Fruit fly (Drosophila melanogaster) whole organism, embryonic: ENCODE results near the gene dor.

Experiments
- Blimp-1 ChIP-seq: fragments of 200-800 bp; sonication (Bioruptor generic); optimal IDR thresholded peaks from 3 replicates; lab custom pipeline; 2018; ENCODE audit warnings: missing biosample characterization, missing genetic modification characterization, mild to moderate bottlenecking, moderate library complexity, missing genetic modification reagents
- BtbVII ChIP-seq: fragments of 200-800 bp; sonication (Bioruptor generic); optimal IDR thresholded peaks from 3 replicates; lab custom pipeline; 2017; ENCODE audit warnings: missing biosample characterization, mild to moderate bottlenecking, missing genetic modification characterization
- CG10959 ChIP-seq: fragments of 200-800 bp; sonication (Bioruptor generic); IDR thresholded peaks from 2 replicates; pipeline ENCODE4 v1.3.6; 2022; ENCODE audit warnings: missing biosample characterization, missing genetic modification characterization
- CG1603 ChIP-seq: fragments of 200-800 bp; sonication (Bioruptor generic); optimal IDR thresholded peaks from 2 replicates; lab custom pipeline; 2019; ENCODE audit warnings: missing biosample characterization, mild to moderate bottlenecking, missing genetic modification characterization, moderate library complexity
- CG17829 ChIP-seq: fragments of 200-800 bp; optimal IDR thresholded peaks from 2 replicates; lab custom pipeline; 2019; ENCODE audit warnings: missing biosample characterization, mild to moderate bottlenecking, missing genetic modification characterization, moderate library complexity
- CG31441 ChIP-seq: fragments of 200-800 bp; sonication (Bioruptor generic); IDR thresholded peaks from 2 replicates; pipeline ENCODE4 v1.3.6; 2022; ENCODE audit warnings: missing biosample characterization, missing genetic modification characterization
- CG34224 ChIP-seq: fragments of 200-800 bp; sonication (Bioruptor generic); IDR thresholded peaks from 3 replicates; pipeline ENCODE4 v1.3.6; 2022; ENCODE audit warnings: missing biosample characterization, missing genetic modification characterization; ENCODE audit not compliant: partially characterized antibody
- CG42726 ChIP-seq: fragments of 200-800 bp; sonication (Bioruptor generic); IDR thresholded peaks from 2 replicates; pipeline ENCODE4 v1.3.6; 2022; ENCODE audit warnings: missing biosample characterization, missing genetic modification characterization; ENCODE audit not compliant: partially characterized antibody
- CG4282 ChIP-seq: fragments of 200-800 bp; sonication (Bioruptor generic); optimal IDR thresholded peaks from 2 replicates; lab custom pipeline; 2016; ENCODE audit warnings: missing biosample characterization, missing genetic modification characterization
- CG6765 ChIP-seq: fragments of 200-800 bp; sonication (Bioruptor generic); optimal IDR thresholded peaks from 3 replicates; lab custom pipeline; 2017; ENCODE audit warnings: missing biosample characterization, mild to moderate bottlenecking, missing genetic modification characterization
- CG7786 ChIP-seq: fragments of 200-800 bp; sonication (Bioruptor generic); optimal IDR thresholded peaks from 2 replicates; lab custom pipeline; 2016; ENCODE audit warnings: missing biosample characterization, missing genetic modification characterization
- CG7928 ChIP-seq: fragments of 200-800 bp; sonication (Bioruptor generic); optimal IDR thresholded peaks from 2 replicates; lab custom pipeline; 2017; ENCODE audit warnings: missing biosample characterization, mild to moderate bottlenecking, missing genetic modification characterization
- CG8290 ChIP-seq, 3 experiments: fragments of 200-800 bp; sonication (Bioruptor generic); optimal IDR thresholded peaks; 2 replicates each; lab custom pipeline; 2016 to 2019; ENCODE audit warnings: missing biosample characterization in 3 of 3, missing genetic modification characterization in 3 of 3, mild to moderate bottlenecking in 2 of 3, moderate library complexity in 1 of 3
- CG8359 ChIP-seq: fragments of 200-800 bp; sonication (Bioruptor generic); optimal IDR thresholded peaks from 2 replicates; lab custom pipeline; 2017; ENCODE audit warnings: missing biosample characterization, mild to moderate bottlenecking, missing genetic modification characterization, borderline replicate concordance
- CG8388 ChIP-seq: fragments of 200-800 bp; sonication (Bioruptor generic); optimal IDR thresholded peaks from 2 replicates; lab custom pipeline; 2019; ENCODE audit warnings: missing biosample characterization, mild to moderate bottlenecking, missing genetic modification characterization, moderate library complexity
- CG8924 ChIP-seq: fragments of 200-800 bp; optimal IDR thresholded peaks from 3 replicates; lab custom pipeline; 2019; ENCODE audit warnings: missing biosample characterization, mild to moderate bottlenecking, missing genetic modification characterization, moderate library complexity
- CG9797 ChIP-seq: fragments of 200-800 bp; sonication (Bioruptor generic); optimal IDR thresholded peaks from 3 replicates; lab custom pipeline; 2018; ENCODE audit warnings: missing biosample characterization, mild to moderate bottlenecking, missing genetic modification characterization
- Dip3 ChIP-seq: fragments of 200-800 bp; sonication (Bioruptor generic); optimal IDR thresholded peaks from 3 replicates; lab custom pipeline; 2016; ENCODE audit warnings: missing biosample characterization, missing genetic modification characterization
- Ets97D ChIP-seq: fragments of 200-800 bp; sonication (Bioruptor generic); optimal IDR thresholded peaks from 3 replicates; lab custom pipeline; 2016; ENCODE audit warnings: missing biosample characterization, missing genetic modification characterization
- HHEX ChIP-seq: fragments of 200-800 bp; sonication (Bioruptor generic); optimal IDR thresholded peaks from 3 replicates; lab custom pipeline; 2017; ENCODE audit warnings: missing biosample characterization, mild to moderate bottlenecking, missing genetic modification characterization, missing genetic modification reagents
- HLH3B ChIP-seq: fragments of 200-800 bp; sonication (Bioruptor generic); IDR thresholded peaks from 2 replicates; pipeline ENCODE4 v1.3.6; 2022; ENCODE audit warnings: missing biosample characterization, missing genetic modification characterization
- Hand ChIP-seq: fragments of 200-800 bp; sonication (Bioruptor generic); optimal IDR thresholded peaks from 2 replicates; lab custom pipeline; 2017; ENCODE audit warnings: mild to moderate bottlenecking, missing biosample characterization, missing genetic modification reagents, missing genetic modification characterization
- Hmx ChIP-seq: fragments of 200-800 bp; sonication (Bioruptor generic); optimal IDR thresholded peaks from 2 replicates; lab custom pipeline; 2016; ENCODE audit warnings: missing biosample characterization, missing genetic modification characterization
- Jarid2 ChIP-seq: fragments of 200-800 bp; sonication (Bioruptor generic); optimal IDR thresholded peaks from 3 replicates; lab custom pipeline; 2017; ENCODE audit warnings: mild to moderate bottlenecking, missing biosample characterization, missing genetic modification reagents, missing genetic modification characterization
- Mrtf ChIP-seq: fragments of 200-800 bp; sonication (Bioruptor generic); IDR thresholded peaks from 3 replicates; pipeline ENCODE4 v1.3.6; 2022; ENCODE audit warnings: missing biosample characterization, missing genetic modification characterization
- NFAT ChIP-seq: fragments of 200-800 bp; sonication (Bioruptor generic); IDR thresholded peaks from 2 replicates; pipeline ENCODE4 v1.3.6; 2022; ENCODE audit warnings: missing biosample characterization, missing genetic modification characterization
- Six4 ChIP-seq: fragments of 200-800 bp; sonication (Bioruptor generic); optimal IDR thresholded peaks from 2 replicates; lab custom pipeline; 2016; ENCODE audit warnings: missing biosample characterization, missing genetic modification characterization
- bbx ChIP-seq: fragments of 200-800 bp; sonication (Bioruptor generic); IDR thresholded peaks from 2 replicates; pipeline ENCODE4 v1.3.6; 2022; ENCODE audit warnings: missing biosample characterization, missing genetic modification characterization; ENCODE audit not compliant: partially characterized antibody
- cad ChIP-seq: fragments of >200 bp; optimal IDR thresholded peaks from 2 replicates; lab custom pipeline; 2017; ENCODE audit warnings: missing biosample characterization, missing genetic modification characterization
- caup ChIP-seq: fragments of 200-800 bp; sonication (Bioruptor generic); optimal IDR thresholded peaks from 3 replicates; lab custom pipeline; 2017; ENCODE audit warnings: missing biosample characterization, mild to moderate bottlenecking, missing genetic modification characterization, moderate library complexity; ENCODE audit not compliant: severe bottlenecking
- da ChIP-seq: fragments of 200-800 bp; sonication (Bioruptor generic); optimal IDR thresholded peaks from 2 replicates; lab custom pipeline; 2016; ENCODE audit warnings: missing biosample characterization, missing genetic modification characterization
- exex ChIP-seq: fragments of 200-800 bp; sonication (Bioruptor generic); optimal IDR thresholded peaks from 4 replicates; lab custom pipeline; 2018; ENCODE audit warnings: missing biosample characterization, mild to moderate bottlenecking, missing genetic modification characterization, moderate library complexity
- gcm ChIP-seq: fragments of 200-800 bp; sonication (Bioruptor generic); optimal IDR thresholded peaks from 2 replicates; lab custom pipeline; 2019; ENCODE audit warnings: missing biosample characterization, mild to moderate bottlenecking, missing genetic modification characterization, moderate library complexity
- gem ChIP-seq: fragments of 200-800 bp; sonication (Bioruptor generic); optimal IDR thresholded peaks from 2 replicates; lab custom pipeline; 2019; ENCODE audit warnings: missing biosample characterization, mild to moderate bottlenecking, missing genetic modification characterization, moderate library complexity
- gt ChIP-seq: fragments of 200-800 bp; sonication (Bioruptor generic); IDR thresholded peaks from 2 replicates; pipeline ENCODE4 v1.3.6; 2022; ENCODE audit warnings: missing biosample characterization, missing genetic modification characterization
- inv ChIP-seq: fragments of 200-800 bp; sonication (Bioruptor generic); IDR thresholded peaks from 2 replicates; pipeline ENCODE4 v1.3.6; 2022; ENCODE audit warnings: missing biosample characterization, missing genetic modification characterization; ENCODE audit not compliant: partially characterized antibody
- lola ChIP-seq, 3 experiments: fragments of >200 bp in 2 of 3; fragments of 200-800 bp in 1 of 3; sonication (Bioruptor generic) in 1 of 3; optimal IDR thresholded peaks; 2 replicates each; lab custom pipeline; 2017 to 2019; ENCODE audit warnings: missing biosample characterization in 3 of 3, missing genetic modification characterization in 3 of 3, mild to moderate bottlenecking in 1 of 3, moderate library complexity in 1 of 3
- otp ChIP-seq: fragments of 200-800 bp; sonication (Bioruptor generic); IDR thresholded peaks from 3 replicates; pipeline ENCODE4, ENCODE4 v1.3.6; 2022; ENCODE audit warnings: missing biosample characterization, missing genetic modification characterization
- peb ChIP-seq: fragments of 200-800 bp; sonication (Bioruptor generic); IDR thresholded peaks from 2 replicates; pipeline ENCODE4 v1.3.6; 2022; ENCODE audit warnings: missing biosample characterization, missing genetic modification characterization
- pita ChIP-seq: fragments of 200-800 bp; sonication (Bioruptor generic); optimal IDR thresholded peaks from 2 replicates; lab custom pipeline; 2017; ENCODE audit warnings: missing biosample characterization, mild to moderate bottlenecking, missing genetic modification characterization
- run ChIP-seq: fragments of 200-800 bp; sonication (Bioruptor generic); optimal IDR thresholded peaks from 3 replicates; lab custom pipeline; 2018; ENCODE audit warnings: missing biosample characterization, mild to moderate bottlenecking, missing genetic modification characterization
- sc ChIP-seq, 3 experiments: fragments of >200 bp in 2 of 3; fragments of 200-800 bp in 1 of 3; sonication (Bioruptor generic) in 1 of 3; optimal IDR thresholded peaks; 2 replicates in 2 of 3; 3 replicates in 1 of 3; lab custom pipeline; 2017; ENCODE audit warnings: mild to moderate bottlenecking in 1 of 3, missing biosample characterization in 1 of 3, missing genetic modification characterization in 1 of 3, missing genetic modification reagents in 1 of 3
- sisA ChIP-seq: fragments of 200-800 bp; sonication (Bioruptor generic); IDR thresholded peaks from 2 replicates; pipeline ENCODE4 v1.3.6; 2022; ENCODE audit warnings: missing biosample characterization, missing genetic modification characterization
- stwl ChIP-seq: fragments of 200-800 bp; sonication (Bioruptor generic); optimal IDR thresholded peaks from 3 replicates; lab custom pipeline; 2018; ENCODE audit warnings: missing biosample characterization, mild to moderate bottlenecking, missing genetic modification characterization, moderate library complexity
- unc-4 ChIP-seq: fragments of 200-800 bp; sonication (Bioruptor generic); IDR thresholded peaks from 2 replicates; pipeline ENCODE4 v1.3.6; 2022; ENCODE audit warnings: missing biosample characterization, missing genetic modification characterization; ENCODE audit not compliant: partially characterized antibody
- zf30C ChIP-seq: fragments of 200-800 bp; sonication (Bioruptor generic); optimal IDR thresholded peaks from 3 replicates; lab custom pipeline; 2018; ENCODE audit warnings: missing biosample characterization, mild to moderate bottlenecking, missing genetic modification characterization

The dor gene

dm6 chrX:1618727-1619581 is 45.9 kb upstream of the dor start (continued):
- peak; percentile 41; the same call in 1 of the 3 replicates for TF ChIP-seq otp (GFP tag; lab: Robert Waterston, UW)
- no peak for TF ChIP-seq sc (optimal IDR thresholded peaks at IDR 0.05; lab: Kevin White, UChicago)
- peak; percentile 36 for TF ChIP-seq sc (GFP tag; optimal IDR thresholded peaks at IDR 0.05; lab: Kevin White, UChicago)
- no peak for TF ChIP-seq inv (GFP tag; lab: Robert Waterston, UW)
- peak; percentile 74 for TF ChIP-seq peb (GFP tag; lab: Robert Waterston, UW)
- peak; percentile 80 for TF ChIP-seq Mrtf (GFP tag; lab: Robert Waterston, UW)
- peak; percentile 16 for TF ChIP-seq Jarid2 (GFP tag; lab: Kevin White, UChicago)
- TF ChIP-seq cad (GFP tag; lab: Kevin White, UChicago), result no peak
- peak; percentile 9 for TF ChIP-seq CG6765 (GFP tag; lab: Kevin White, UChicago)
- peak; percentile 61 for TF ChIP-seq Six4 (GFP tag; lab: Kevin White, UChicago)
- TF ChIP-seq bbx (GFP tag; lab: Robert Waterston, UW), result no peak
- TF ChIP-seq Blimp-1 (GFP tag; lab: Kevin White, UChicago), result peak; percentile 61
- TF ChIP-seq lola (GFP tag; optimal IDR thresholded peaks at IDR 0.05; lab: Kevin White, UChicago), result no peak
- TF ChIP-seq exex (tag; lab: Kevin White, UChicago), result peak; percentile 21
- peak; percentile 81 for TF ChIP-seq CG1603 (tag; lab: Kevin White, UChicago)
- peak; percentile 70 for TF ChIP-seq CG8924 (tag; lab: Kevin White, UChicago)
- TF ChIP-seq Dip3 (GFP tag; lab: Kevin White, UChicago), result peak; percentile 89
- peak; percentile 83 for TF ChIP-seq HLH3B (GFP tag; lab: Robert Waterston, UW)
- TF ChIP-seq CG10959 (GFP tag; lab: Robert Waterston, UW), result no peak
- TF ChIP-seq da (GFP tag; lab: Kevin White, UChicago), result peak; percentile 59
- peak; percentile 63 for TF ChIP-seq gt
- no peak for TF ChIP-seq CG8290 (GFP tag; optimal IDR thresholded peaks at IDR 0.05; lab: Kevin White, UChicago)
- TF ChIP-seq CG8290 (tag; optimal IDR thresholded peaks at IDR 0.05; lab: Kevin White, UChicago), result peak in 1 of 2 experiments; percentile 74
- no peak for TF ChIP-seq stwl (tag; lab: Kevin White, UChicago)
- TF ChIP-seq CG9797, result no peak
- TF ChIP-seq CG8388, result peak; percentile 60
- TF ChIP-seq CG7786 (GFP tag; lab: Kevin White, UChicago), result peak; percentile 89
- TF ChIP-seq Hand, result peak; percentile 20
- TF ChIP-seq unc-4 (GFP tag; lab: Robert Waterston, UW), result 0 out of 2 replicates have a peak, but pooled peaks have one; percentile 29
- TF ChIP-seq Hmx (GFP tag; lab: Kevin White, UChicago), result peak; percentile 52
- TF ChIP-seq gem (tag; lab: Kevin White, UChicago), result peak; percentile 87
- TF ChIP-seq caup (GFP tag; lab: Kevin White, UChicago), result peak; percentile 69
- no peak for TF ChIP-seq pita
- TF ChIP-seq HHEX (GFP tag; lab: Kevin White, UChicago), result peak; percentile 62
- no peak for TF ChIP-seq CG4282 (GFP tag; lab: Kevin White, UChicago)
- no peak for TF ChIP-seq CG8359 (GFP tag; lab: Kevin White, UChicago)
- TF ChIP-seq CG17829 (tag; lab: Kevin White, UChicago), result peak; percentile 41
- no peak for TF ChIP-seq gcm (GFP tag; lab: Kevin White, UChicago)
- TF ChIP-seq Ets97D (GFP tag; lab: Kevin White, UChicago), result peak; percentile 49
- no peak for TF ChIP-seq zf30C (GFP tag; lab: Kevin White, UChicago)
- peak; percentile 69 for TF ChIP-seq NFAT (GFP tag; lab: Robert Waterston, UW)
- peak; percentile 56 for TF ChIP-seq CG7928 (GFP tag; lab: Kevin White, UChicago)
- peak; percentile 35 for TF ChIP-seq run (tag; lab: Kevin White, UChicago)
- TF ChIP-seq sisA, result peak; percentile 82
- no peak for TF ChIP-seq CG42726
- TF ChIP-seq CG34224 (GFP tag; lab: Robert Waterston, UW), result no peak
- peak; percentile 70 for TF ChIP-seq CG31441 (GFP tag; lab: Robert Waterston, UW)
- TF ChIP-seq BtbVII (GFP tag; lab: Kevin White, UChicago), result peak; percentile 71
